Fruit fly (Drosophila melanogaster): Measurements from ENCODE around the gene CG17272.

CG17272 gene

dm6 chr3R:20823704-20824454 lies at the start of gene CG17272:
Gene CG17272, minus strand, starts transcription at chr3R:20824239.
- TF ChIP-seq CG8924 (tag; optimal IDR thresholded peaks at IDR 0.05) = peak; percentile 13
- peak; percentile 92 for TF ChIP-seq sens (GFP tag)
- TF ChIP-seq Dp (GFP tag; optimal IDR thresholded peaks at IDR 0.05) = peak; percentile 57
- TF ChIP-seq CG7928 (GFP tag; optimal IDR thresholded peaks at IDR 0.05) = no peak
- TF ChIP-seq CG17829 (tag; optimal IDR thresholded peaks at IDR 0.05) = peak; percentile 9
- no peak for TF ChIP-seq gcm (GFP tag; optimal IDR thresholded peaks at IDR 0.05)
- TF ChIP-seq BEAF-32 (GFP tag; optimal IDR thresholded peaks at IDR 0.05) = peak; percentile 19
- TF ChIP-seq grn (GFP tag; optimal IDR thresholded peaks at IDR 0.05) = no peak
- no peak for TF ChIP-seq sr (GFP tag; IDR thresholded peaks at IDR 0.05)
- TF ChIP-seq CG9797 (GFP tag; optimal IDR thresholded peaks at IDR 0.05) = peak; percentile 76
- TF ChIP-seq YL-1 (GFP tag; optimal IDR thresholded peaks at IDR 0.05) = peak; percentile 39
- peak; percentile 69 for TF ChIP-seq trem (tag; optimal IDR thresholded peaks at IDR 0.05)
- TF ChIP-seq seq (GFP tag; IDR thresholded peaks at IDR 0.05) = no peak
- peak; percentile 97 for TF ChIP-seq kah (GFP tag; optimal IDR thresholded peaks at IDR 0.05)
- no peak for TF ChIP-seq hth (optimal IDR thresholded peaks at IDR 0.05)
- no peak for TF ChIP-seq tx (GFP tag; optimal IDR thresholded peaks at IDR 0.05)
- TF ChIP-seq sqz (GFP tag; optimal IDR thresholded peaks at IDR 0.05) = no peak
- TF ChIP-seq CG13624 (GFP tag; optimal IDR thresholded peaks at IDR 0.05) = peak; percentile 17
- TF ChIP-seq Pdp1 (GFP tag; optimal IDR thresholded peaks at IDR 0.05) = peak in 1 of 2 experiments; percentile 34
- TF ChIP-seq stwl (tag; optimal IDR thresholded peaks at IDR 0.05) = peak; percentile 88
- TF ChIP-seq pzg (GFP tag; optimal IDR thresholded peaks at IDR 0.05) = peak; percentile 58
- peak; percentile 74 for TF ChIP-seq Med (GFP tag)
- TF ChIP-seq CG1832 (GFP tag; optimal IDR thresholded peaks at IDR 0.05) = no peak
- peak; percentile 83 for TF ChIP-seq scrt (GFP tag; optimal IDR thresholded peaks at IDR 0.05)
- no peak for TF ChIP-seq CG9437 (GFP tag; optimal IDR thresholded peaks at IDR 0.05)
- TF ChIP-seq z (GFP tag; IDR thresholded peaks at IDR 0.05) = no peak
- peak; percentile 34; the same call in 1 of the 2 replicates for TF ChIP-seq CG13287 (GFP tag; IDR thresholded peaks at IDR 0.05; ENCODE audit: partially characterized antibody)
- TF ChIP-seq CoRest (tag; optimal IDR thresholded peaks at IDR 0.05) = peak; percentile 70
- TF ChIP-seq chm (GFP tag; IDR thresholded peaks at IDR 0.05) = no peak
- TF ChIP-seq CG7372 (GFP tag; IDR thresholded peaks at IDR 0.05) = no peak
- TF ChIP-seq slp2 (GFP tag; optimal IDR thresholded peaks at IDR 0.05) = no peak
- TF ChIP-seq CG13296 (GFP tag; optimal IDR thresholded peaks at IDR 0.05) = peak; percentile 4
- no peak for TF ChIP-seq C15 (GFP tag; IDR thresholded peaks at IDR 0.05)
- TF ChIP-seq Adf1 (GFP tag; IDR thresholded peaks at IDR 0.05) = no peak
- no peak for TF ChIP-seq fu2 (GFP tag; optimal IDR thresholded peaks at IDR 0.05)
- TF ChIP-seq Sry-δ (GFP tag; optimal IDR thresholded peaks at IDR 0.05) = peak; percentile 4
- peak; percentile 15 for TF ChIP-seq CG8290 (GFP tag; optimal IDR thresholded peaks at IDR 0.05)
- TF ChIP-seq CG8290 (tag; optimal IDR thresholded peaks at IDR 0.05) = peak in 1 of 2 experiments; percentile 28
- TF ChIP-seq CG2116 (GFP tag; optimal IDR thresholded peaks at IDR 0.05) = peak; percentile 32
- TF ChIP-seq eyg (GFP tag; optimal IDR thresholded peaks at IDR 0.05) = no peak
- TF ChIP-seq gem (tag; optimal IDR thresholded peaks at IDR 0.05) = peak; percentile 3
- no peak for TF ChIP-seq CG42726 (GFP tag; IDR thresholded peaks at IDR 0.05; ENCODE audit: partially characterized antibody)
- peak; percentile 39 for TF ChIP-seq CG15601 (tag; optimal IDR thresholded peaks at IDR 0.05)
- peak; percentile 44 for TF ChIP-seq CG14710 (tag; optimal IDR thresholded peaks at IDR 0.05)
- TF ChIP-seq CG11504 (tag; optimal IDR thresholded peaks at IDR 0.05) = no peak
- TF ChIP-seq GATAe (GFP tag; conservative IDR thresholded peaks at IDR 0.05) = no peak; the same call in 1 of the 2 replicates
- TF ChIP-seq CG4707 (GFP tag; optimal IDR thresholded peaks at IDR 0.05) = no peak
- peak; percentile 63 for TF ChIP-seq CG6254 (GFP tag; optimal IDR thresholded peaks at IDR 0.05)
- TF ChIP-seq MESR4 (GFP tag; optimal IDR thresholded peaks at IDR 0.05) = peak; percentile 53
- TF ChIP-seq Ets97D (GFP tag; optimal IDR thresholded peaks at IDR 0.05) = peak; percentile 48
